Fruit fly (Drosophila melanogaster) whole organism, wandering third instar larva: ENCODE data around the gene Lim1.

Experiments used
- CG32264 ChIP-seq: fragments of 200-800 bp; sonication (Bioruptor generic); optimal IDR thresholded peaks from 2 replicates; lab custom pipeline; 2016; ENCODE audit warnings: missing biosample characterization, missing genetic modification characterization
- CrebA ChIP-seq: fragments of 200-800 bp; sonication (Bioruptor generic); optimal IDR thresholded peaks from 2 replicates; lab custom pipeline; 2016; ENCODE audit warnings: missing biosample characterization, mild to moderate bottlenecking, missing genetic modification characterization, borderline replicate concordance
- Dfd ChIP-seq: fragments of >200 bp; optimal IDR thresholded peaks from 2 replicates; lab custom pipeline; 2017; ENCODE audit warnings: missing biosample characterization, missing genetic modification characterization
- Hnf4 ChIP-seq: fragments of 200-800 bp; sonication (Bioruptor generic); optimal IDR thresholded peaks from 2 replicates; lab custom pipeline; 2016; ENCODE audit warnings: missing biosample characterization, mild to moderate bottlenecking, missing genetic modification characterization
- Hr78 ChIP-seq: fragments of >200 bp; optimal IDR thresholded peaks from 2 replicates; lab custom pipeline; 2017; ENCODE audit warnings: missing biosample characterization, missing genetic modification characterization
- OdsH ChIP-seq: fragments of 200-800 bp; sonication (Bioruptor generic); optimal IDR thresholded peaks from 2 replicates; lab custom pipeline; 2016; ENCODE audit warnings: missing biosample characterization, mild to moderate bottlenecking, missing genetic modification characterization
- dl ChIP-seq, 2 experiments: fragments of 175-275, 200-275 bp in 1 of 2; fragments of 200-275 bp in 1 of 2; sonication (Bioruptor generic); optimal IDR thresholded peaks; lab custom pipeline; 2018; ENCODE audit warnings: mild to moderate bottlenecking in 2 of 2, missing biosample characterization in 2 of 2, missing genetic modification characterization in 2 of 2, moderate library complexity in 2 of 2; ENCODE audit not compliant: partially characterized antibody in 2 of 2, insufficient read depth in 1 of 2
- ey ChIP-seq: fragments of 200-800 bp; sonication (Bioruptor generic); optimal IDR thresholded peaks from 2 replicates; lab custom pipeline; 2016; ENCODE audit warnings: missing biosample characterization, missing genetic modification characterization
- fru ChIP-seq: fragments of 200-800 bp; sonication (Bioruptor generic); optimal IDR thresholded peaks from 3 replicates; lab custom pipeline; 2016; ENCODE audit warnings: missing biosample characterization, mild to moderate bottlenecking, missing genetic modification characterization
- pan ChIP-seq: fragments of >200 bp; optimal IDR thresholded peaks from 2 replicates; lab custom pipeline; 2017
- sv ChIP-seq: fragments of 200-800 bp; sonication (Bioruptor generic); optimal IDR thresholded peaks from 3 replicates; lab custom pipeline; 2016; ENCODE audit warnings: missing biosample characterization, missing genetic modification characterization
- tai ChIP-seq: sonication (Bioruptor generic); optimal IDR thresholded peaks from 2 replicates; lab custom pipeline; 2016; ENCODE audit warnings: missing biosample characterization, missing genetic modification characterization

- TF ChIP-seq OdsH (no peak), fru (no peak), dl (GFP tag; optimal IDR thresholded peaks at IDR 0.05; lab: Kevin White, UChicago; ENCODE audit: insufficient read depth in 1 of 2, partially characterized antibody in 2 of 2) (no peak), pan (lab: Kevin White, UChicago) (no peak), Hr78 (GFP tag; lab: Kevin White, UChicago) (no peak), CrebA (GFP tag; lab: Kevin White, UChicago) (no peak), ey (GFP tag; lab: Kevin White, UChicago) (no peak), CG32264 (GFP tag; lab: Kevin White, UChicago) (no peak), Dfd (GFP tag; lab: Kevin White, UChicago) (no peak), tai (GFP tag; lab: Kevin White, UChicago) (no peak), sv (GFP tag; lab: Kevin White, UChicago) (no peak), Hnf4 (GFP tag; lab: Kevin White, UChicago) (no peak)
These were observed 24.9 kb downstream of the Lim1 start for dm6 chrX:8780735-8781134.
